Worm (Caenorhabditis elegans) whole organism, L4 larva: ENCODE data around the gene acbp-3.

Experiments
- ZK337.2 ChIP-seq: fragments of 200-800 bp; sonication (Bioruptor generic); IDR thresholded peaks from 2 replicates; pipeline ENCODE4 v1.3.6; 2022; ENCODE audit warnings: missing genetic modification reagents, missing genetic modification characterization, missing compliant biosample characterization
- ama-1 ChIP-seq: fragments of 150-350 bp; optimal IDR thresholded peaks from 2 replicates; lab custom pipeline; 2014; ENCODE audit warnings: inconsistent platforms, mixed read lengths
- ceh-28 ChIP-seq: fragments of 150-350 bp; optimal IDR thresholded peaks from 2 replicates; lab custom pipeline; 2014; ENCODE audit warnings: missing biosample characterization, missing genetic modification reagents, missing genetic modification characterization
- lin-15B ChIP-seq: fragments of 150-350 bp; sonication (generic microtip); optimal IDR thresholded peaks from 3 replicates; lab custom pipeline; 2014; ENCODE audit warnings: missing biosample characterization, missing genetic modification characterization
- lin-39 ChIP-seq: fragments of 150-350 bp; optimal IDR thresholded peaks from 2 replicates; lab custom pipeline; 2014; ENCODE audit warnings: missing biosample characterization, missing genetic modification reagents, missing genetic modification characterization
- mdt-29 ChIP-seq: fragments of 200-800 bp; sonication (Bioruptor generic); IDR thresholded peaks from 2 replicates; pipeline ENCODE4 v1.3.6; 2022; ENCODE audit warnings: missing genetic modification reagents, missing genetic modification characterization, missing compliant biosample characterization
- nhr-77 ChIP-seq: fragments of 150-350 bp; optimal IDR thresholded peaks from 2 replicates; lab custom pipeline; 2014; ENCODE audit warnings: missing biosample characterization, missing genetic modification characterization
- tra-1 ChIP-seq: fragments of 200-800 bp; sonication (Bioruptor generic); IDR thresholded peaks from 2 replicates; pipeline ENCODE4 v1.3.6; 2022; ENCODE audit warnings: missing genetic modification reagents, missing genetic modification characterization, missing compliant biosample characterization
- zfp-2 ChIP-seq: sonication (generic microtip); optimal IDR thresholded peaks from 2 replicates; lab custom pipeline; 2016; ENCODE audit warnings: mild to moderate bottlenecking, missing genetic modification characterization, missing compliant biosample characterization

DNA sequence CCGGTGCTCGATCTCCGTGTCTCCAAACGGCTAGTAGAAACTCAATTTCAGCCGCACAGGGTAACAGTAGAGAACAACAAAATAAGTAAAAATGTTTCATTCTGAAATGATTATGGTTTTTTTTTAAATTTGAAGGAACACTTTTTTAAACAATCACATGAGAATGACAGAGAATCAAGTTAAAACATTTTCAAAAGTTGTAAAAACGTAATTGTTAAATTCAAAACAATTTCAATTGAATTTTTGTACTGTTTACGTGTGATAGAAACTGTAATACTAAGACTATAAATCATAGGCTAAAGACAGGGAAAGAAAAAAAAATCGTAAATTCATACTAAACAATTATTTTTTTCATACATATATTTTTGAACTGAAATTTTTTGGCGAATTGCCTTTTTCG, 38.2 kb downstream of the acbp-3 start, which contains the start of gene pho-7:
- TF ChIP-seq tra-1 (GFP tag; lab: Robert Waterston, UW) = no peak
- TF ChIP-seq ama-1 = no peak
- no peak for TF ChIP-seq ZK337.2 (GFP tag; lab: Robert Waterston, UW)
- TF ChIP-seq ceh-28 = no peak
- no peak for TF ChIP-seq nhr-77
- no peak for TF ChIP-seq lin-15B
- TF ChIP-seq lin-39 (tag; lab: Kevin White, UChicago) = no peak
- TF ChIP-seq mdt-29 (GFP tag; lab: Robert Waterston, UW) = no peak
- no peak for TF ChIP-seq zfp-2 (tag; lab: Kevin White, UChicago)
